Fruit fly (Drosophila melanogaster): ENCODE results near the gene TwdlZ.

Gene TwdlZ

dm6 chrX:16723203-16724173 lies 14.5 kb upstream of the TwdlZ start (continued):
- TF ChIP-seq slou (GFP tag; optimal IDR thresholded peaks at IDR 0.05) (peak; percentile 10), CG12391 (tag; optimal IDR thresholded peaks at IDR 0.05) (peak; percentile 83), Oli (tag; optimal IDR thresholded peaks at IDR 0.05) (peak; percentile 80), Myb (GFP tag; optimal IDR thresholded peaks at IDR 0.05) (peak; percentile 23), grau (tag; optimal IDR thresholded peaks at IDR 0.05) (peak; percentile 89), CG2678 (tag; optimal IDR thresholded peaks at IDR 0.05) (peak; percentile 76), Gsc (GFP tag; IDR thresholded peaks at IDR 0.05) (no peak), Oaz (GFP tag; IDR thresholded peaks at IDR 0.05) (0 out of 2 replicates have a peak, but pooled peaks have one; percentile 30), Trl (optimal IDR thresholded peaks at IDR 0.05) (peak; percentile 36 to 39), Trl (GFP tag; optimal IDR thresholded peaks at IDR 0.05) (no peak), ftz-f1 (GFP tag; optimal IDR thresholded peaks at IDR 0.05) (no peak), CG2875 (GFP tag; optimal IDR thresholded peaks at IDR 0.05) (peak; percentile 62), MBD-R2 (GFP tag; IDR thresholded peaks at IDR 0.05) (peak; percentile 15; the same call in 1 of the 2 replicates), lab (GFP tag; optimal IDR thresholded peaks at IDR 0.05) (peak; percentile 78), gem (tag; optimal IDR thresholded peaks at IDR 0.05) (peak; percentile 91), Mes4 (GFP tag; optimal IDR thresholded peaks at IDR 0.05) (peak; percentile 30), CG30431 (GFP tag; optimal IDR thresholded peaks at IDR 0.05) (peak; percentile 43), Sox100B (GFP tag; optimal IDR thresholded peaks at IDR 0.05) (peak; percentile 65), vvl (GFP tag; IDR thresholded peaks at IDR 0.05) (peak; percentile 51), CG3163 (GFP tag; optimal IDR thresholded peaks at IDR 0.05) (no peak), pum (GFP tag; optimal IDR thresholded peaks at IDR 0.05) (peak; percentile 10), ap (GFP tag; IDR thresholded peaks at IDR 0.05) (0 out of 2 replicates have a peak, but pooled peaks have one; percentile 10), tup (GFP tag; optimal IDR thresholded peaks at IDR 0.05) (no peak), CG7987 (GFP tag; optimal IDR thresholded peaks at IDR 0.05) (no peak), Eip74EF (GFP tag; optimal IDR thresholded peaks at IDR 0.05) (peak in 1 of 2 experiments; percentile 49), ttk (GFP tag; IDR thresholded peaks at IDR 0.05) (peak; percentile 60), so (GFP tag; IDR thresholded peaks at IDR 0.05) (peak; percentile 68; the same call in 2 of the 3 replicates), CG43689 (GFP tag; IDR thresholded peaks at IDR 0.05) (peak; percentile 19; the same call in 1 of the 2 replicates), CG14710 (tag; optimal IDR thresholded peaks at IDR 0.05) (peak; percentile 31), ERR (GFP tag; optimal IDR thresholded peaks at IDR 0.05) (peak; percentile 2), exex (tag; optimal IDR thresholded peaks at IDR 0.05) (no peak), maf-S (GFP tag; optimal IDR thresholded peaks at IDR 0.05) (peak; percentile 46), amos (GFP tag; IDR thresholded peaks at IDR 0.05; ENCODE audit: partially characterized antibody) (no peak; the same call in 1 of the 2 replicates), CG32532 (GFP tag; IDR thresholded peaks at IDR 0.05) (peak; percentile 80), CG17829 (tag; optimal IDR thresholded peaks at IDR 0.05) (peak; percentile 66), Six4 (GFP tag; optimal IDR thresholded peaks at IDR 0.05) (peak; percentile 8), CG1602 (GFP tag; optimal IDR thresholded peaks at IDR 0.05) (peak; percentile 42), CrebB (tag; optimal IDR thresholded peaks at IDR 0.05) (peak; percentile 43), aop (GFP tag; IDR thresholded peaks at IDR 0.05) (no peak), CG5180 (GFP tag; optimal IDR thresholded peaks at IDR 0.05) (peak; percentile 50), gcm2 (GFP tag; optimal IDR thresholded peaks at IDR 0.05) (peak; percentile 10), cato (GFP tag; optimal IDR thresholded peaks at IDR 0.05; ENCODE audit: borderline replicate concordance) (no peak), CG1024 (GFP tag; IDR thresholded peaks at IDR 0.05) (0 out of 2 replicates have a peak, but pooled peaks have one; percentile 10), ato (GFP tag; IDR thresholded peaks at IDR 0.05; ENCODE audit: partially characterized antibody) (no peak), CG8765 (GFP tag; IDR thresholded peaks at IDR 0.05) (no peak), tap (tag; optimal IDR thresholded peaks at IDR 0.05) (peak; percentile 19), CG13424 (tag; optimal IDR thresholded peaks at IDR 0.05) (peak; percentile 85), Scr (GFP tag; IDR thresholded peaks at IDR 0.05; ENCODE audit: partially characterized antibody) (no peak)

All from whole organism, embryonic.